Worm (Caenorhabditis elegans): ENCODE data around the gene T21H3.1.

The T21H3.1 gene

ce11 chrV:1151324-1151742 lies 25.2 kb upstream of the T21H3.1 start (continued):
- peak; percentile 98 for TF ChIP-seq C34F6.9 (tag; optimal IDR thresholded peaks at IDR 0.05)
- TF ChIP-seq nhr-10 (tag; optimal IDR thresholded peaks at IDR 0.05): peak; percentile 93
- peak; percentile 91 for TF ChIP-seq ceh-82 (tag; optimal IDR thresholded peaks at IDR 0.05)
- TF ChIP-seq ZK546.5 (tag; optimal IDR thresholded peaks at IDR 0.05): peak; percentile 66
- peak; percentile 45 for TF ChIP-seq blmp-1 (tag; optimal IDR thresholded peaks at IDR 0.05; ENCODE audit: insufficient read depth)
- TF ChIP-seq elt-1 (tag; optimal IDR thresholded peaks at IDR 0.05): no peak
- TF ChIP-seq nhr-12 (tag; optimal IDR thresholded peaks at IDR 0.05): peak; percentile 39
- TF ChIP-seq egl-27 (tag; optimal IDR thresholded peaks at IDR 0.05): peak; percentile 95
- TF ChIP-seq lin-13 (GFP tag; optimal IDR thresholded peaks at IDR 0.05): peak; percentile 97
- TF ChIP-seq nhr-129 (tag; optimal IDR thresholded peaks at IDR 0.05): peak; percentile 97
- no peak for TF ChIP-seq mbf-1 (tag; optimal IDR thresholded peaks at IDR 0.05)
- TF ChIP-seq nhr-11 (tag; optimal IDR thresholded peaks at IDR 0.05): peak; percentile 87

- TF ChIP-seq nhr-12 (tag; optimal IDR thresholded peaks at IDR 0.05) (no peak), lsy-2 (tag; optimal IDR thresholded peaks at IDR 0.05) (no peak), alr-1 (tag; optimal IDR thresholded peaks at IDR 0.05) (no peak), snpc-4 (tag; optimal IDR thresholded peaks at IDR 0.05) (no peak), ceh-82 (tag; optimal IDR thresholded peaks at IDR 0.05) (no peak)
These were observed 24.7 kb upstream of the T21H3.1 start for ce11 chrV:1151830-1152229.

ce11 chrV:1152736-1153135 lies 23.8 kb upstream of the T21H3.1 start:
- TF ChIP-seq mbf-1 (tag; optimal IDR thresholded peaks at IDR 0.05) (no peak), zag-1 (tag; optimal IDR thresholded peaks at IDR 0.05) (no peak), elt-3 (tag; optimal IDR thresholded peaks at IDR 0.05) (no peak), ZK546.5 (tag; optimal IDR thresholded peaks at IDR 0.05) (no peak), gmeb-1 (tag; optimal IDR thresholded peaks at IDR 0.05) (no peak), F13H6.1 (tag; optimal IDR thresholded peaks at IDR 0.05) (no peak), Y55F3AM.14 (GFP tag; optimal IDR thresholded peaks at IDR 0.05) (no peak), lin-39 (tag; optimal IDR thresholded peaks at IDR 0.05) (no peak), snpc-4 (tag; optimal IDR thresholded peaks at IDR 0.05) (no peak), ztf-11 (tag; optimal IDR thresholded peaks at IDR 0.05) (no peak), peb-1 (tag; optimal IDR thresholded peaks at IDR 0.05) (no peak), nhr-11 (tag; optimal IDR thresholded peaks at IDR 0.05) (no peak), nhr-12 (tag; optimal IDR thresholded peaks at IDR 0.05) (no peak)

- TF ChIP-seq aly-2 (tag; optimal IDR thresholded peaks at IDR 0.05): no peak
- TF ChIP-seq snpc-4 (tag; optimal IDR thresholded peaks at IDR 0.05): no peak
- no peak for TF ChIP-seq nhr-23 (tag; optimal IDR thresholded peaks at IDR 0.05)
- TF ChIP-seq egl-27 (tag; optimal IDR thresholded peaks at IDR 0.05): no peak
- TF ChIP-seq Y55F3AM.14 (GFP tag; optimal IDR thresholded peaks at IDR 0.05): no peak
- TF ChIP-seq gmeb-1 (tag; optimal IDR thresholded peaks at IDR 0.05): no peak
- TF ChIP-seq sem-4 (tag; optimal IDR thresholded peaks at IDR 0.05): no peak
- no peak for TF ChIP-seq nhr-21 (tag; optimal IDR thresholded peaks at IDR 0.05)
- TF ChIP-seq nhr-6 (tag; optimal IDR thresholded peaks at IDR 0.05): no peak
- TF ChIP-seq nhr-129 (tag; optimal IDR thresholded peaks at IDR 0.05): no peak
- TF ChIP-seq ama-1 (optimal IDR thresholded peaks at IDR 0.05): no peak
These were observed 23.1 kb upstream of the T21H3.1 start for ce11 chrV:1153387-1153786.

- TF ChIP-seq nhr-11 (tag; optimal IDR thresholded peaks at IDR 0.05) (peak; percentile 60), lin-11 (tag; optimal IDR thresholded peaks at IDR 0.05) (peak; percentile 42), nhr-21 (tag; optimal IDR thresholded peaks at IDR 0.05) (no peak), snpc-4 (tag; optimal IDR thresholded peaks at IDR 0.05) (peak; percentile 43), crh-2 (tag; optimal IDR thresholded peaks at IDR 0.05) (peak; percentile 56), mab-5 (tag; optimal IDR thresholded peaks at IDR 0.05) (no peak), Y55F3AM.14 (GFP tag; optimal IDR thresholded peaks at IDR 0.05) (peak; percentile 76), sma-9 (GFP tag; optimal IDR thresholded peaks at IDR 0.05) (peak; percentile 12), sma-9 (tag; optimal IDR thresholded peaks at IDR 0.05) (no peak), lin-39 (tag; optimal IDR thresholded peaks at IDR 0.05) (no peak), ztf-4 (tag; optimal IDR thresholded peaks at IDR 0.05) (peak; percentile 52), nhr-12 (tag; optimal IDR thresholded peaks at IDR 0.05) (no peak), dmd-4 (tag; optimal IDR thresholded peaks at IDR 0.05) (no peak), ama-1 (optimal IDR thresholded peaks at IDR 0.05) (no peak), ceh-16 (tag; optimal IDR thresholded peaks at IDR 0.05) (no peak), mdl-1 (tag; optimal IDR thresholded peaks at IDR 0.05) (peak; percentile 11 to 64), ceh-82 (tag; optimal IDR thresholded peaks at IDR 0.05) (no peak), nhr-129 (tag; optimal IDR thresholded peaks at IDR 0.05) (peak; percentile 71), elt-3 (tag; optimal IDR thresholded peaks at IDR 0.05) (no peak), egl-27 (tag; optimal IDR thresholded peaks at IDR 0.05) (peak; percentile 50), lin-13 (GFP tag; optimal IDR thresholded peaks at IDR 0.05) (peak; percentile 45), ZK546.5 (tag; optimal IDR thresholded peaks at IDR 0.05) (no peak), unc-62 (GFP tag; optimal IDR thresholded peaks at IDR 0.05) (no peak), mbf-1 (tag; optimal IDR thresholded peaks at IDR 0.05) (no peak), nhr-10 (tag; optimal IDR thresholded peaks at IDR 0.05) (no peak), nhr-6 (tag; optimal IDR thresholded peaks at IDR 0.05) (no peak), nhr-23 (tag; optimal IDR thresholded peaks at IDR 0.05) (no peak), nhr-77 (tag; optimal IDR thresholded peaks at IDR 0.05) (no peak), alr-1 (tag; optimal IDR thresholded peaks at IDR 0.05) (peak; percentile 93), skn-1 (tag; optimal IDR thresholded peaks at IDR 0.05) (no peak), unc-55 (GFP tag; optimal IDR thresholded peaks at IDR 0.05) (peak; percentile 67), C34F6.9 (tag; optimal IDR thresholded peaks at IDR 0.05) (peak; percentile 59), lsy-2 (tag; optimal IDR thresholded peaks at IDR 0.05) (peak; percentile 10 to 42), elt-1 (tag; optimal IDR thresholded peaks at IDR 0.05) (no peak), unc-39 (tag; optimal IDR thresholded peaks at IDR 0.05) (no peak)
These were observed 22.6 kb upstream of the T21H3.1 start for ce11 chrV:1153925-1154324.
